Worm (Caenorhabditis elegans) whole organism, L4 larva: Measurements from ENCODE around the gene str-175.

Experiments used
- T20F7.1 ChIP-seq: fragments of 200-800 bp; sonication (Bioruptor generic); optimal IDR thresholded peaks from 2 replicates; lab custom pipeline; 2018; ENCODE audit warnings: mild to moderate bottlenecking, missing genetic modification characterization, missing compliant biosample characterization
- Y48G9A.11 ChIP-seq: fragments of 200-800 bp; sonication (Bioruptor generic); IDR thresholded peaks from 2 replicates; pipeline ENCODE4 v1.3.6; 2022; ENCODE audit warnings: missing genetic modification reagents, missing genetic modification characterization, missing compliant biosample characterization
- aha-1 ChIP-seq: fragments of 150-350 bp; peaks from one replicate; lab custom pipeline; 2014; ENCODE audit warnings: missing biosample characterization, missing genetic modification characterization
- ama-1 ChIP-seq: fragments of 150-350 bp; optimal IDR thresholded peaks from 2 replicates; lab custom pipeline; 2014; ENCODE audit warnings: inconsistent platforms, mixed read lengths
- arid-1 ChIP-seq: fragments of 200-800 bp; sonication (Bioruptor generic); conservative IDR thresholded peaks from 2 replicates; pipeline ENCODE4 v1.3.6; 2022; ENCODE audit warnings: missing genetic modification reagents, missing genetic modification characterization, missing compliant biosample characterization
- ceh-20 ChIP-seq: fragments of 200-800 bp; sonication (Bioruptor generic); IDR thresholded peaks from 2 replicates; pipeline ENCODE4 v1.3.6; 2022; ENCODE audit warnings: missing genetic modification reagents, missing genetic modification characterization, missing compliant biosample characterization
- ceh-28 ChIP-seq: fragments of 150-350 bp; optimal IDR thresholded peaks from 2 replicates; lab custom pipeline; 2014; ENCODE audit warnings: missing biosample characterization, missing genetic modification reagents, missing genetic modification characterization
- ceh-82 ChIP-seq: sonication (generic microtip); optimal IDR thresholded peaks from 2 replicates; lab custom pipeline; 2017; ENCODE audit warnings: missing biosample characterization, missing genetic modification characterization
- ces-1 ChIP-seq: fragments of 150-350 bp; sonication (generic microtip); optimal IDR thresholded peaks from 4 replicates; lab custom pipeline; 2014; ENCODE audit warnings: missing biosample characterization, missing genetic modification reagents, missing genetic modification characterization
- daf-8 ChIP-seq: fragments of 200-800 bp; sonication (Bioruptor generic); IDR thresholded peaks from 2 replicates; pipeline ENCODE4 v1.3.6; 2022; ENCODE audit warnings: missing genetic modification characterization, missing compliant biosample characterization
- dmd-8 ChIP-seq: fragments of 200-800 bp; sonication (Bioruptor generic); IDR thresholded peaks from 2 replicates; pipeline ENCODE4 v1.3.6; 2022; ENCODE audit warnings: missing genetic modification characterization, missing compliant biosample characterization
- dmd-9 ChIP-seq: fragments of 200-800 bp; sonication (Bioruptor generic); IDR thresholded peaks from 2 replicates; pipeline ENCODE4 v1.3.6; 2022; ENCODE audit warnings: missing genetic modification reagents, missing genetic modification characterization, missing compliant biosample characterization
- egl-27 ChIP-seq: sonication (generic microtip); optimal IDR thresholded peaks from 3 replicates; lab custom pipeline; 2017; ENCODE audit warnings: missing biosample characterization, missing genetic modification reagents, missing genetic modification characterization
- egl-43 ChIP-seq: fragments of 200-800 bp; sonication (Bioruptor generic); IDR thresholded peaks from 2 replicates; pipeline ENCODE4 v1.3.6; 2022; ENCODE audit warnings: missing genetic modification reagents, missing genetic modification characterization, missing compliant biosample characterization
- fos-1 ChIP-seq: fragments of 150-350 bp; optimal IDR thresholded peaks from 2 replicates; lab custom pipeline; 2014; ENCODE audit warnings: missing biosample characterization, missing genetic modification characterization
- gei-8 ChIP-seq: fragments of 200-800 bp; sonication (Bioruptor generic); optimal IDR thresholded peaks from 2 replicates; lab custom pipeline; 2018; ENCODE audit warnings: mild to moderate bottlenecking, missing genetic modification characterization, missing compliant biosample characterization
- lin-1 ChIP-seq: fragments of 200-800 bp; sonication (Bioruptor generic); IDR thresholded peaks from 2 replicates; pipeline ENCODE4 v1.3.6; 2022; ENCODE audit warnings: missing genetic modification reagents, missing genetic modification characterization, missing compliant biosample characterization
- lin-39 ChIP-seq: fragments of 150-350 bp; optimal IDR thresholded peaks from 2 replicates; lab custom pipeline; 2014; ENCODE audit warnings: missing biosample characterization, missing genetic modification reagents, missing genetic modification characterization
- madf-5 ChIP-seq, 2 experiments: fragments of 200-800 bp; sonication (Bioruptor generic); IDR thresholded peaks; 2 replicates each; pipeline ENCODE4 v1.3.6; 2022; ENCODE audit warnings: missing compliant biosample characterization in 2 of 2, missing genetic modification characterization in 2 of 2
- madf-9 ChIP-seq: fragments of 200-800 bp; sonication (Bioruptor generic); conservative IDR thresholded peaks from 2 replicates; pipeline ENCODE4 v1.3.6; 2022; ENCODE audit warnings: missing genetic modification reagents, missing genetic modification characterization, missing compliant biosample characterization
- mes-2 ChIP-seq: sonication (generic microtip); optimal IDR thresholded peaks from 2 replicates; lab custom pipeline; 2016; ENCODE audit warnings: missing genotype, mild to moderate bottlenecking, missing genetic modification characterization, missing compliant biosample characterization; ENCODE audit not compliant: poor library complexity, severe bottlenecking
- mxl-2 ChIP-seq: fragments of 200-800 bp; sonication (Bioruptor generic); conservative IDR thresholded peaks from 2 replicates; pipeline ENCODE4 v1.3.6; 2022; ENCODE audit warnings: missing genetic modification reagents, missing genetic modification characterization, missing compliant biosample characterization
- nhr-111 ChIP-seq: fragments of 200-800 bp; sonication (Bioruptor generic); optimal IDR thresholded peaks from 2 replicates; lab custom pipeline; 2018; ENCODE audit warnings: mild to moderate bottlenecking, missing genetic modification characterization, missing compliant biosample characterization
- nhr-25 ChIP-seq: sonication (generic microtip); optimal IDR thresholded peaks from 2 replicates; lab custom pipeline; 2017; ENCODE audit warnings: missing genetic modification characterization, mild to moderate bottlenecking, missing compliant biosample characterization, antibody characterized with exemption, moderate library complexity, borderline replicate concordance; ENCODE audit not compliant: insufficient read depth
- nhr-48 ChIP-seq: sonication (generic microtip); optimal IDR thresholded peaks from 2 replicates; lab custom pipeline; 2016; ENCODE audit warnings: mild to moderate bottlenecking, missing genetic modification characterization, missing compliant biosample characterization
- nhr-6 ChIP-seq: fragments of 150-350 bp; optimal IDR thresholded peaks from 2 replicates; lab custom pipeline; 2014; ENCODE audit warnings: missing biosample characterization, missing genetic modification characterization
- pqm-1 ChIP-seq: sonication (generic microtip); optimal IDR thresholded peaks from 2 replicates; lab custom pipeline; 2017; ENCODE audit warnings: missing biosample characterization, missing genetic modification characterization
- saeg-2 ChIP-seq: fragments of 200-800 bp; sonication (Bioruptor generic); IDR thresholded peaks from 2 replicates; pipeline ENCODE4 v1.3.6; 2022; ENCODE audit warnings: missing genetic modification reagents, missing genetic modification characterization, missing compliant biosample characterization
- snpc-1.2 ChIP-seq: fragments of 200-800 bp; sonication (Bioruptor generic); IDR thresholded peaks from 2 replicates; pipeline ENCODE4 v1.3.6; 2022; ENCODE audit warnings: missing genetic modification reagents, missing genetic modification characterization, missing compliant biosample characterization
- spr-1 ChIP-seq: sonication (generic microtip); optimal IDR thresholded peaks from 2 replicates; lab custom pipeline; 2016; ENCODE audit warnings: mild to moderate bottlenecking, missing genetic modification characterization, missing compliant biosample characterization
- tag-97 ChIP-seq: fragments of 200-800 bp; sonication (Bioruptor generic); IDR thresholded peaks from 2 replicates; pipeline ENCODE4 v1.3.6; 2022; ENCODE audit warnings: missing genetic modification characterization, missing compliant biosample characterization
- vab-7 ChIP-seq: fragments of 200-800 bp; sonication (Bioruptor generic); IDR thresholded peaks from 2 replicates; pipeline ENCODE4 v1.3.6; 2022; ENCODE audit warnings: missing genetic modification reagents, missing genetic modification characterization, missing compliant biosample characterization
- zag-1 ChIP-seq: fragments of 150-350 bp; optimal IDR thresholded peaks from 2 replicates; lab custom pipeline; 2014; ENCODE audit warnings: missing biosample characterization, missing genetic modification characterization
- zip-11 ChIP-seq: fragments of 200-800 bp; sonication (Bioruptor generic); IDR thresholded peaks from 2 replicates; pipeline ENCODE4 v1.3.6; 2022; ENCODE audit warnings: missing genetic modification characterization, missing compliant biosample characterization

str-175 gene

ce11 chrIV:4877102-4877501, 6.7 kb upstream of the str-175 start, which contains the start of gene str-170:
Gene str-170 (plus strand): TSS chrIV:4877402.
- no peak for TF ChIP-seq nhr-111 (GFP tag; lab: Kevin White, UChicago)
- TF ChIP-seq ama-1 (lab: Kevin White, UChicago) = no peak
- TF ChIP-seq egl-27 (tag; lab: Kevin White, UChicago) = no peak
- no peak for TF ChIP-seq fos-1 (tag; lab: Kevin White, UChicago)
- no peak for TF ChIP-seq lin-39
- no peak for TF ChIP-seq madf-9 (GFP tag; lab: Robert Waterston, UW)
- no peak for TF ChIP-seq T20F7.1 (GFP tag; lab: Kevin White, UChicago)
- TF ChIP-seq mxl-2 (GFP tag; lab: Robert Waterston, UW) = no peak
- no peak for TF ChIP-seq zag-1 (tag; lab: Kevin White, UChicago)
- TF ChIP-seq Y48G9A.11 = no peak
- no peak for TF ChIP-seq gei-8 (GFP tag; lab: Kevin White, UChicago)
- TF ChIP-seq, all 104 proteins: peak for 0

ce11 chrIV:4874603-4875002, 4.2 kb upstream of the str-175 start, which contains the start of gene str-174:
Gene str-174 (minus strand): TSS chrIV:4874703.
- no peak for TF ChIP-seq ceh-28
- TF ChIP-seq arid-1 (GFP tag; lab: Robert Waterston, UW) = no peak
- TF ChIP-seq nhr-48 (tag; lab: Kevin White, UChicago) = no peak
- TF ChIP-seq fos-1 (tag; lab: Kevin White, UChicago) = no peak
- TF ChIP-seq nhr-25 (tag; lab: Kevin White, UChicago) = no peak
- TF ChIP-seq egl-43 (GFP tag; lab: Robert Waterston, UW) = no peak
- TF ChIP-seq T20F7.1 (GFP tag; lab: Kevin White, UChicago) = no peak
- TF ChIP-seq mes-2 (tag; lab: Kevin White, UChicago) = no peak

- TF ChIP-seq ces-1 (GFP tag; lab: Kevin White, UChicago) (no peak), snpc-1.2 (no peak), egl-43 (GFP tag; lab: Robert Waterston, UW) (no peak), vab-7 (GFP tag; lab: Robert Waterston, UW) (no peak), ceh-20 (GFP tag; lab: Robert Waterston, UW) (no peak), ceh-28 (no peak), daf-8 (GFP tag; lab: Robert Waterston, UW) (no peak), madf-5 (GFP tag; IDR thresholded peaks at IDR 0.05; lab: Robert Waterston, UW) (no peak), zip-11 (no peak), nhr-6 (tag; lab: Kevin White, UChicago) (no peak)
- TF ChIP-seq, all 104 proteins: peak for 0
These were observed 2.8 kb downstream of the str-175 start, which contains the start of gene str-172 for ce11 chrIV:4867610-4868009. Gene str-172 (minus strand): TSS chrIV:4867710.

- no peak for TF ChIP-seq arid-1 (GFP tag; lab: Robert Waterston, UW)
These were observed 3.8 kb downstream of the str-175 start for ce11 chrIV:4866599-4866998.

- TF ChIP-seq spr-1 (tag; lab: Kevin White, UChicago) (no peak), snpc-1.2 (peak; percentile 94)
These were observed 5.9 kb downstream of the str-175 start for ce11 chrIV:4864524-4864923.

ce11 chrIV:4861449-4861848, 9.0 kb downstream of the str-175 start, which contains the start of the genes Y17G9A.4 and str-173:
Gene Y17G9A.4 (minus strand): TSS chrIV:4861549.
Gene str-173 (plus strand): TSS chrIV:4861773.
- TF ChIP-seq ceh-82 (tag; lab: Kevin White, UChicago) (no peak), saeg-2 (no peak), T20F7.1 (GFP tag; lab: Kevin White, UChicago) (no peak), lin-1 (GFP tag; lab: Robert Waterston, UW) (no peak), dmd-8 (no peak), tag-97 (no peak), pqm-1 (tag; lab: Kevin White, UChicago) (no peak), dmd-9 (GFP tag; lab: Robert Waterston, UW) (no peak), aha-1 (no peak)
